Worm (Caenorhabditis elegans) whole organism, early embryonic: Measurements from ENCODE around the gene gcy-13.

Source experiments
- B0310.2 ChIP-seq: sonication (generic microtip); optimal IDR thresholded peaks from 2 replicates; lab custom pipeline; 2016; ENCODE audit warnings: mild to moderate bottlenecking, missing genetic modification characterization, missing compliant biosample characterization
- F13C5.2 ChIP-seq: sonication (generic microtip); optimal IDR thresholded peaks from 2 replicates; lab custom pipeline; 2017; ENCODE audit warnings: mild to moderate bottlenecking, missing genetic modification characterization, inconsistent platforms, missing compliant biosample characterization
- aly-1 ChIP-seq: sonication (generic microtip); optimal IDR thresholded peaks from 2 replicates; lab custom pipeline; 2016; ENCODE audit warnings: missing genetic modification characterization, missing compliant biosample characterization
- ama-1 ChIP-seq: fragments of 150-350 bp; optimal IDR thresholded peaks from 2 replicates; lab custom pipeline; 2014
- ceh-13 ChIP-seq: fragments of 200-800 bp; sonication (Bioruptor generic); optimal IDR thresholded peaks from 2 replicates; lab custom pipeline; 2018; ENCODE audit warnings: mild to moderate bottlenecking, missing genetic modification characterization, missing compliant biosample characterization
- ceh-36 ChIP-seq: sonication (generic microtip); optimal IDR thresholded peaks from 2 replicates; lab custom pipeline; 2016; ENCODE audit warnings: missing genetic modification characterization, inconsistent platforms, missing compliant biosample characterization
- flt-1 ChIP-seq: fragments of 200-800 bp; sonication (Bioruptor generic); IDR thresholded peaks from 2 replicates; pipeline ENCODE4 v1.3.6; 2022; ENCODE audit warnings: missing genetic modification characterization, missing compliant biosample characterization
- hmbx-1 ChIP-seq: sonication (generic microtip); optimal IDR thresholded peaks from 2 replicates; lab custom pipeline; 2016; ENCODE audit warnings: mild to moderate bottlenecking, missing genetic modification characterization, missing compliant biosample characterization
- hnd-1 ChIP-seq: sonication (generic microtip); optimal IDR thresholded peaks from 2 replicates; lab custom pipeline; 2016; ENCODE audit warnings: missing genetic modification characterization, missing compliant biosample characterization
- scrt-1 ChIP-seq: fragments of 200-800 bp; sonication (Bioruptor generic); IDR thresholded peaks from 2 replicates; pipeline ENCODE4 v1.3.6; 2022; ENCODE audit warnings: missing genetic modification characterization, missing compliant biosample characterization
- sea-1 ChIP-seq: fragments of 200-800 bp; sonication (Bioruptor generic); conservative IDR thresholded peaks from 2 replicates; pipeline ENCODE4 v1.3.6; 2022; ENCODE audit warnings: missing genetic modification characterization, missing compliant biosample characterization
- tbx-11 ChIP-seq: fragments of 200-800 bp; sonication (Bioruptor generic); IDR thresholded peaks from 2 replicates; pipeline ENCODE4 v1.3.6; 2022; ENCODE audit warnings: missing genetic modification characterization, missing compliant biosample characterization
- tbx-37 ChIP-seq: fragments of 200-800 bp; sonication (Bioruptor generic); conservative IDR thresholded peaks from 2 replicates; pipeline ENCODE4 v1.3.6; 2022; ENCODE audit warnings: missing genetic modification reagents, missing genetic modification characterization, missing compliant biosample characterization
- tra-4 ChIP-seq: sonication (generic microtip); optimal IDR thresholded peaks from 2 replicates; lab custom pipeline; 2017; ENCODE audit warnings: missing genetic modification characterization, missing compliant biosample characterization

ce11 chrV:12411909-12412308 lies 42.6 kb upstream of the gcy-13 start, which contains the start of gene cdr-7:
- no peak for TF ChIP-seq ama-1 (lab: Kevin White, UChicago)
- TF ChIP-seq sea-1 (GFP tag; lab: Robert Waterston, UW): no peak
- no peak for TF ChIP-seq ceh-13 (GFP tag; lab: Kevin White, UChicago)
- TF ChIP-seq F13C5.2: no peak
- no peak for TF ChIP-seq tra-4 (tag; lab: Kevin White, UChicago)
- TF ChIP-seq flt-1 (GFP tag; lab: Robert Waterston, UW): no peak
- TF ChIP-seq tbx-37 (GFP tag; lab: Robert Waterston, UW): no peak
- no peak for TF ChIP-seq hmbx-1 (tag; lab: Kevin White, UChicago)
- no peak for TF ChIP-seq ceh-36
- TF ChIP-seq B0310.2 (tag; lab: Kevin White, UChicago): no peak
- no peak for TF ChIP-seq hnd-1
- TF ChIP-seq scrt-1 (GFP tag; lab: Robert Waterston, UW): no peak
- TF ChIP-seq tbx-11 (GFP tag; lab: Robert Waterston, UW): no peak
- no peak for TF ChIP-seq aly-1
